Worm (Caenorhabditis elegans) whole organism, mixed stage, embryonic: Measurements from ENCODE around the gene snpc-1.3.

Experiments
- elt-1 ChIP-seq: sonication (generic microtip); optimal IDR thresholded peaks from 2 replicates; lab custom pipeline; 2017; ENCODE audit warnings: missing genetic modification characterization, mild to moderate bottlenecking, missing compliant biosample characterization, antibody characterized with exemption, moderate library complexity, borderline replicate concordance; ENCODE audit not compliant: insufficient read depth
- elt-3 ChIP-seq: fragments of 150-350 bp; optimal IDR thresholded peaks from 2 replicates; lab custom pipeline; 2014; ENCODE audit warnings: missing biosample characterization, missing genetic modification characterization
- flh-1 ChIP-seq: fragments of 200-800 bp; sonication (Bioruptor generic); optimal IDR thresholded peaks from 2 replicates; lab custom pipeline; 2018; ENCODE audit warnings: mild to moderate bottlenecking, missing genetic modification characterization, moderate library complexity, missing compliant biosample characterization
- lin-13 ChIP-seq: fragments of 150-350 bp; optimal IDR thresholded peaks from 2 replicates; lab custom pipeline; 2014; ENCODE audit warnings: missing biosample characterization, missing genetic modification characterization
- lin-32 ChIP-seq: fragments of 200-800 bp; sonication (Bioruptor generic); optimal IDR thresholded peaks from 2 replicates; lab custom pipeline; 2018; ENCODE audit warnings: mild to moderate bottlenecking, missing genetic modification characterization, missing compliant biosample characterization
- mep-1 ChIP-seq: fragments of 150-350 bp; optimal IDR thresholded peaks from 2 replicates; lab custom pipeline; 2017; ENCODE audit warnings: missing biosample characterization, missing genetic modification reagents, missing genetic modification characterization, inconsistent platforms
- nhr-28 ChIP-seq: fragments of 150-350 bp; optimal IDR thresholded peaks from 2 replicates; lab custom pipeline; 2014; ENCODE audit warnings: missing biosample characterization, missing genetic modification characterization
- nhr-76 ChIP-seq: sonication (generic microtip); optimal IDR thresholded peaks from 2 replicates; lab custom pipeline; 2017; ENCODE audit warnings: missing biosample characterization, missing genetic modification characterization
- pha-4 ChIP-seq: fragments of 150-350 bp; optimal IDR thresholded peaks from 2 replicates; lab custom pipeline; 2018; ENCODE audit warnings: missing biosample characterization, missing genetic modification reagents, missing genetic modification characterization
- sem-2 ChIP-seq: fragments of 200-800 bp; sonication (Bioruptor generic); optimal IDR thresholded peaks from 2 replicates; lab custom pipeline; 2018; ENCODE audit warnings: mild to moderate bottlenecking, missing genetic modification characterization, missing compliant biosample characterization
- unc-39 ChIP-seq: fragments of 150-350 bp; optimal IDR thresholded peaks from 2 replicates; lab custom pipeline; 2014; ENCODE audit warnings: missing biosample characterization, missing genetic modification characterization
- unc-62 ChIP-seq: fragments of 150-350 bp; optimal IDR thresholded peaks from 2 replicates; lab custom pipeline; 2014; ENCODE audit warnings: missing biosample characterization, missing genetic modification reagents, missing genetic modification characterization
- ztf-11 ChIP-seq: fragments of 150-350 bp; optimal IDR thresholded peaks from 2 replicates; lab custom pipeline; 2014; ENCODE audit warnings: missing biosample characterization, missing genetic modification characterization

- no peak for TF ChIP-seq unc-39 (tag; lab: Kevin White, UChicago)
- no peak for TF ChIP-seq sem-2 (GFP tag; lab: Kevin White, UChicago)
- no peak for TF ChIP-seq elt-1 (tag; lab: Kevin White, UChicago)
- TF ChIP-seq lin-13 (tag; lab: Kevin White, UChicago), result no peak
- TF ChIP-seq unc-62 (GFP tag; lab: Kevin White, UChicago), result no peak
- no peak for TF ChIP-seq nhr-76 (tag; lab: Kevin White, UChicago)
- TF ChIP-seq mep-1 (tag; lab: Kevin White, UChicago), result no peak
- no peak for TF ChIP-seq nhr-28 (tag; lab: Kevin White, UChicago)
- TF ChIP-seq pha-4 (tag; lab: Kevin White, UChicago), result no peak
- TF ChIP-seq ztf-11 (tag; lab: Kevin White, UChicago), result no peak
- TF ChIP-seq flh-1 (GFP tag; lab: Kevin White, UChicago), result no peak
- no peak for TF ChIP-seq lin-32
- no peak for TF ChIP-seq elt-3 (tag; lab: Kevin White, UChicago)
Measured at ce11 chrV:5442366-5442765, 3.4 kb upstream of the snpc-1.3 start.
